ENCODE assay signal across 1 fruit fly cellular context in the genomic region with DNA sequence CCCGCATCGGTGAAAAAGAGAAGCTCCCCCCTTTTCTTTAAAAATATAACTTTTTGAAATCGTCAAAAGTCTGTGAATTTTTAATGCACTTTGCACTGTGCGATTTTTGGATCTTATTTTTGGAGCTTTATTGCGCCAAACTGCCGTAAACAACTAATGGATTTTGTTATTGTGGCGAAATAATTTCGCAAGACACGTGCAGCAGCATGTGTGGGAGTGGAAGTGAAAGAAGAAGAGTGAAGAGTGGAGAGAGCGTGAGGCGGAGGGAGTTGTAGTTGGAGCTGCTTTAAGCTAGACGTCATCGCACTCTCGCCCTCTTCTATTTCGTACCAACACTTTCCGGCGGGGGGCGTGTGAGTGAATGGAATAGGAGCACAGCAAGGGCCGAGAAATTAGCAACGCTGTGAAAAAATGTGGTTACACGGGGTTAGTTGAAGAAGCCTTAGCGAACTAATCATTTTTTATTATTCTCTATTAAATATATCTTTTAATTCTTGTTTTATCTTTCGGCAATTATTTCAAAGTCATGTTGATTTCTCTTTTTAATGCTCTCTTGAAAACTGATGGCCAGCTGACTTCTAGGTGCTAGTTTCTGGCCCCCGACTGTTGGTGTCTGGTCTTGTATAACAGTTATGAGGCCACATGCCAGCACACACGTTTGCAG.
TF ChIP-seq lines count a peak whose summit lies in the region.

No protein-coding gene starts in this region.

TF ChIP-seq in whole organism, embryonic, 481 proteins besides CTCF, POLR2A, EP300 and RAD21 (continued from another document):
- TF ChIP-seq CG11504 (tag; optimal IDR thresholded peaks at IDR 0.05; lab: Kevin White, UChicago), result peak; percentile 95
- TF ChIP-seq z (GFP tag; IDR thresholded peaks at IDR 0.05; lab: Robert Waterston, UW), result peak; percentile 64; the same call in 1 of the 3 replicates
- TF ChIP-seq BtbVII (GFP tag; optimal IDR thresholded peaks at IDR 0.05; lab: Kevin White, UChicago), result peak; percentile 95
- peak; percentile 88 for TF ChIP-seq Spps (tag; optimal IDR thresholded peaks at IDR 0.05; lab: Kevin White, UChicago)
- peak; percentile 95 for TF ChIP-seq ci (GFP tag; IDR thresholded peaks at IDR 0.05; lab: Robert Waterston, UW)
- TF ChIP-seq eyg (GFP tag; optimal IDR thresholded peaks at IDR 0.05; lab: Kevin White, UChicago), result no peak
- TF ChIP-seq CG6813 (GFP tag; optimal IDR thresholded peaks at IDR 0.05; lab: Kevin White, UChicago), result peak; percentile 95
- peak; percentile 77 for TF ChIP-seq GATAe (GFP tag; conservative IDR thresholded peaks at IDR 0.05; lab: Robert Waterston, UW)
- TF ChIP-seq org-1 (GFP tag; optimal IDR thresholded peaks at IDR 0.05; lab: Kevin White, UChicago), result peak; percentile 94
- TF ChIP-seq CG9727 (GFP tag; optimal IDR thresholded peaks at IDR 0.05; lab: Kevin White, UChicago), result peak; percentile 93
- peak; percentile 56 for TF ChIP-seq HLH54F (GFP tag; optimal IDR thresholded peaks at IDR 0.05; lab: Kevin White, UChicago)
- peak; percentile 97 for TF ChIP-seq dysf (GFP tag; IDR thresholded peaks at IDR 0.05; lab: Robert Waterston, UW)
- TF ChIP-seq CG8478 (optimal IDR thresholded peaks at IDR 0.05; lab: Kevin White, UChicago), result no peak
- peak; percentile 83 for TF ChIP-seq CG2889 (GFP tag; IDR thresholded peaks at IDR 0.05; lab: Robert Waterston, UW)
